Fruit fly (Drosophila melanogaster) whole organism, embryonic: Measurements from ENCODE around the gene lectin-30A.
A peak's percentile ranks its signal among the peaks of the same experiment; 100 is the strongest.

Experiments used
- Abd-B ChIP-seq: fragments of 200-800 bp; sonication (Bioruptor generic); optimal IDR thresholded peaks from 2 replicates; lab custom pipeline; 2018; ENCODE audit warnings: missing biosample characterization, mild to moderate bottlenecking, missing genetic modification characterization, moderate library complexity
- CG10321 ChIP-seq: fragments of 200-800 bp; sonication (Bioruptor generic); IDR thresholded peaks from 2 replicates; pipeline ENCODE4 v1.3.6; 2022; ENCODE audit warnings: missing biosample characterization, missing genetic modification characterization
- CG14965 ChIP-seq: fragments of 200-800 bp; sonication (Bioruptor generic); optimal IDR thresholded peaks from 2 replicates; lab custom pipeline; 2016; ENCODE audit warnings: missing biosample characterization, missing genetic modification characterization, borderline replicate concordance
- CG18011 ChIP-seq: fragments of 200-800 bp; sonication (Bioruptor generic); optimal IDR thresholded peaks from 2 replicates; lab custom pipeline; 2017; ENCODE audit warnings: missing biosample characterization, missing genetic modification characterization, mild to moderate bottlenecking, moderate library complexity, missing genotype
- CG1832 ChIP-seq: fragments of 200-800 bp; sonication (Bioruptor generic); optimal IDR thresholded peaks from 2 replicates; lab custom pipeline; 2017; ENCODE audit warnings: missing biosample characterization, mild to moderate bottlenecking, missing genetic modification characterization, inconsistent platforms
- CG2889 ChIP-seq: fragments of 200-800 bp; sonication (Bioruptor generic); IDR thresholded peaks from 3 replicates; pipeline ENCODE4 v1.3.6; 2022; ENCODE audit warnings: missing biosample characterization, missing genetic modification characterization
- CG30403 ChIP-seq: fragments of 200-800 bp; sonication (Bioruptor generic); optimal IDR thresholded peaks from 3 replicates; lab custom pipeline; 2016; ENCODE audit warnings: missing biosample characterization, missing genetic modification characterization
- CG32767 ChIP-seq: fragments of 200-800 bp; sonication (Bioruptor generic); IDR thresholded peaks from 2 replicates; pipeline ENCODE4 v1.3.6; 2022; ENCODE audit warnings: missing biosample characterization, missing genetic modification characterization
- CG3281 ChIP-seq: fragments of 200-800 bp; sonication (Bioruptor generic); optimal IDR thresholded peaks from 3 replicates; lab custom pipeline; 2017; ENCODE audit warnings: missing biosample characterization, mild to moderate bottlenecking, missing genetic modification characterization
- CG3726 ChIP-seq: fragments of 200-800 bp; sonication (Bioruptor generic); IDR thresholded peaks from 3 replicates; pipeline ENCODE4, ENCODE4 v1.3.6; 2022; ENCODE audit warnings: missing biosample characterization, missing genetic modification characterization
- CG4820 ChIP-seq: fragments of 200-800 bp; sonication (Bioruptor generic); optimal IDR thresholded peaks from 3 replicates; lab custom pipeline; 2016; ENCODE audit warnings: missing biosample characterization, missing genetic modification characterization
- CG5180 ChIP-seq: fragments of 200-800 bp; sonication (Bioruptor generic); optimal IDR thresholded peaks from 3 replicates; lab custom pipeline; 2017; ENCODE audit warnings: missing biosample characterization, missing genetic modification characterization, mild to moderate bottlenecking, moderate library complexity, missing genetic modification reagents
- CG5953 ChIP-seq: fragments of 200-800 bp; sonication (Bioruptor generic); IDR thresholded peaks from 2 replicates; pipeline ENCODE4 v1.3.6; 2022; ENCODE audit warnings: missing biosample characterization, missing genetic modification characterization
- CG6813 ChIP-seq: fragments of 200-800 bp; sonication (Bioruptor generic); optimal IDR thresholded peaks from 2 replicates; lab custom pipeline; 2017; ENCODE audit warnings: missing biosample characterization, missing genetic modification characterization, mild to moderate bottlenecking, moderate library complexity, missing genetic modification reagents
- CG7372 ChIP-seq: fragments of 200-800 bp; sonication (Bioruptor generic); IDR thresholded peaks from 2 replicates; pipeline ENCODE4 v1.3.6; 2022; ENCODE audit warnings: missing biosample characterization, missing genetic modification characterization
- Deaf1 ChIP-seq: fragments of 200-800 bp; optimal IDR thresholded peaks from 3 replicates; lab custom pipeline; 2019; ENCODE audit warnings: missing biosample characterization, mild to moderate bottlenecking, missing genetic modification characterization, moderate library complexity
- Dref ChIP-seq: fragments of 200-800 bp; sonication (Bioruptor generic); IDR thresholded peaks from 2 replicates; pipeline ENCODE4 v1.3.6; 2022; ENCODE audit warnings: missing biosample characterization, missing genetic modification characterization
- Eip74EF ChIP-seq, 2 experiments: fragments of 200-800 bp in 1 of 2; fragments of >200 bp in 1 of 2; sonication (Bioruptor generic) in 1 of 2; optimal IDR thresholded peaks; 2 replicates each; lab custom pipeline; 2017 to 2019; ENCODE audit warnings: missing biosample characterization in 2 of 2, missing genetic modification characterization in 2 of 2, mild to moderate bottlenecking in 1 of 2, moderate library complexity in 1 of 2
- Gsc ChIP-seq: fragments of 200-800 bp; sonication (Bioruptor generic); IDR thresholded peaks from 2 replicates; pipeline ENCODE4 v1.3.6; 2022; ENCODE audit warnings: missing biosample characterization, missing genetic modification characterization
- Hsf ChIP-seq: fragments of 200-800 bp; sonication (Bioruptor generic); optimal IDR thresholded peaks from 3 replicates; lab custom pipeline; 2016; ENCODE audit warnings: missing biosample characterization, missing genetic modification characterization
- Meics ChIP-seq: fragments of 200-800 bp; sonication (Bioruptor generic); optimal IDR thresholded peaks from 2 replicates; lab custom pipeline; 2017; ENCODE audit warnings: missing biosample characterization, mild to moderate bottlenecking, missing genetic modification characterization
- Nf-YB ChIP-seq: fragments of 200-800 bp; sonication (Bioruptor generic); optimal IDR thresholded peaks from 3 replicates; lab custom pipeline; 2019; ENCODE audit warnings: missing biosample characterization, mild to moderate bottlenecking, missing genetic modification characterization, moderate library complexity
- Ptx1 ChIP-seq: fragments of 200-800 bp; sonication (Bioruptor generic); IDR thresholded peaks from 2 replicates; pipeline ENCODE4 v1.3.6; 2022; ENCODE audit warnings: missing biosample characterization, missing genetic modification characterization
- da ChIP-seq: fragments of 200-800 bp; sonication (Bioruptor generic); optimal IDR thresholded peaks from 2 replicates; lab custom pipeline; 2016; ENCODE audit warnings: missing biosample characterization, missing genetic modification characterization
- danr ChIP-seq: fragments of 200-800 bp; sonication (Bioruptor generic); IDR thresholded peaks from 2 replicates; pipeline ENCODE4 v1.3.6; 2022; ENCODE audit warnings: missing biosample characterization, missing genetic modification characterization
- dimm ChIP-seq: fragments of 200-800 bp; sonication (Bioruptor generic); IDR thresholded peaks from 2 replicates; pipeline ENCODE4 v1.3.6; 2022; ENCODE audit warnings: missing biosample characterization, missing genetic modification characterization
- gsb ChIP-seq: fragments of 200-800 bp; sonication (Bioruptor generic); IDR thresholded peaks from 2 replicates; pipeline ENCODE4 v1.3.6; 2022; ENCODE audit warnings: missing biosample characterization, missing genetic modification characterization
- hbn ChIP-seq: fragments of 200-800 bp; sonication (Bioruptor generic); IDR thresholded peaks from 2 replicates; pipeline ENCODE4 v1.3.6; 2022; ENCODE audit warnings: missing biosample characterization, missing genetic modification characterization; ENCODE audit not compliant: partially characterized antibody
- kni ChIP-seq: fragments of 200-800 bp; sonication (Bioruptor generic); optimal IDR thresholded peaks from 3 replicates; lab custom pipeline; 2017; ENCODE audit warnings: mild to moderate bottlenecking, missing biosample characterization, missing genetic modification reagents, missing genetic modification characterization
- lov ChIP-seq, 2 experiments: fragments of 200-800 bp in 1 of 2; fragments of >200 bp in 1 of 2; sonication (Bioruptor generic) in 1 of 2; IDR thresholded peaks in 1 of 2; optimal IDR thresholded peaks in 1 of 2; 2 replicates in 1 of 2; 3 replicates in 1 of 2; pipeline versions ENCODE4 v1.3.6 to Lab custom; 2017 to 2022; ENCODE audit warnings: missing biosample characterization in 1 of 2, missing genetic modification characterization in 1 of 2
- mam ChIP-seq: fragments of 200-800 bp; sonication (Bioruptor generic); optimal IDR thresholded peaks from 3 replicates; lab custom pipeline; 2016; ENCODE audit warnings: missing biosample characterization, missing genetic modification characterization
- nerfin-2 ChIP-seq: fragments of 200-800 bp; sonication (Bioruptor generic); IDR thresholded peaks from 2 replicates; pipeline ENCODE4 v1.3.6; 2022; ENCODE audit warnings: missing biosample characterization, missing genetic modification characterization; ENCODE audit not compliant: partially characterized antibody
- prd ChIP-seq, 3 experiments: fragments of >200 bp in 2 of 3; fragments of 200-800 bp in 1 of 3; sonication (Bioruptor generic) in 1 of 3; optimal IDR thresholded peaks in 2 of 3; IDR thresholded peaks in 1 of 3; 2 replicates in 2 of 3; 3 replicates in 1 of 3; pipeline versions ENCODE4 v1.3.6 to Lab custom; 2017 to 2022; ENCODE audit warnings: missing biosample characterization in 1 of 3, missing genetic modification characterization in 1 of 3
- slbo ChIP-seq: fragments of 200-800 bp; sonication (Bioruptor generic); IDR thresholded peaks from 2 replicates; pipeline ENCODE4 v1.3.6; 2022; ENCODE audit warnings: missing biosample characterization, missing genetic modification characterization
- sug ChIP-seq: fragments of 200-800 bp; optimal IDR thresholded peaks from 2 replicates; lab custom pipeline; 2019; ENCODE audit warnings: missing biosample characterization, mild to moderate bottlenecking, missing genetic modification characterization, moderate library complexity
- tap ChIP-seq: fragments of 200-800 bp; optimal IDR thresholded peaks from 3 replicates; lab custom pipeline; 2019; ENCODE audit warnings: missing biosample characterization, mild to moderate bottlenecking, missing genetic modification characterization, moderate library complexity
- tin ChIP-seq: fragments of 200-800 bp; sonication (Bioruptor generic); optimal IDR thresholded peaks from 3 replicates; lab custom pipeline; 2016; ENCODE audit warnings: missing biosample characterization, missing genetic modification characterization
- trem ChIP-seq: fragments of 200-800 bp; optimal IDR thresholded peaks from 3 replicates; lab custom pipeline; 2019; ENCODE audit warnings: missing biosample characterization, mild to moderate bottlenecking, missing genetic modification characterization, moderate library complexity
- zfh2 ChIP-seq: fragments of 200-800 bp; sonication (Bioruptor generic); optimal IDR thresholded peaks from 2 replicates; lab custom pipeline; 2016; ENCODE audit warnings: missing biosample characterization, missing genetic modification characterization

The lectin-30A gene

dm6 chr2L:9224364-9225019 lies 30.2 kb downstream of the lectin-30A start (continued):
- no peak for TF ChIP-seq sug (tag; lab: Kevin White, UChicago)
- TF ChIP-seq CG6813 (GFP tag; lab: Kevin White, UChicago), result peak; percentile 13
- TF ChIP-seq Ptx1 (GFP tag; lab: Robert Waterston, UW), result peak; percentile 81
- TF ChIP-seq kni (GFP tag; lab: Kevin White, UChicago), result peak; percentile 62
- no peak for TF ChIP-seq Nf-YB (GFP tag; lab: Kevin White, UChicago)
- TF ChIP-seq CG3726 (GFP tag; lab: Robert Waterston, UW), result 0 out of 3 replicates have a peak, but pooled peaks have one; percentile 43
- no peak for TF ChIP-seq Deaf1
- peak; percentile 43; the same call in 1 of the 2 replicates for TF ChIP-seq gsb (GFP tag; lab: Robert Waterston, UW)
- TF ChIP-seq Gsc (GFP tag; lab: Robert Waterston, UW), result no peak
- peak; percentile 52 for TF ChIP-seq CG30403 (GFP tag; lab: Kevin White, UChicago)
- peak; percentile 23 for TF ChIP-seq mam (GFP tag; lab: Kevin White, UChicago)
- no peak for TF ChIP-seq lov (optimal IDR thresholded peaks at IDR 0.05; lab: Kevin White, UChicago)
- no peak for TF ChIP-seq lov (GFP tag; IDR thresholded peaks at IDR 0.05; lab: Robert Waterston, UW)
- TF ChIP-seq Eip74EF (GFP tag; optimal IDR thresholded peaks at IDR 0.05; lab: Kevin White, UChicago), result no peak
- TF ChIP-seq slbo, result peak; percentile 79
- 0 out of 2 replicates have a peak, but pooled peaks have one; percentile 16 for TF ChIP-seq danr (GFP tag; lab: Robert Waterston, UW)
- TF ChIP-seq hbn (GFP tag; lab: Robert Waterston, UW), result no peak
- peak; percentile 65; the same call in 2 of the 3 replicates for TF ChIP-seq CG2889 (GFP tag; lab: Robert Waterston, UW)
- TF ChIP-seq CG10321 (GFP tag; lab: Robert Waterston, UW), result 0 out of 2 replicates have a peak, but pooled peaks have one; percentile 37
- 0 out of 2 replicates have a peak, but pooled peaks have one; percentile 32 for TF ChIP-seq dimm (GFP tag; lab: Robert Waterston, UW)
- TF ChIP-seq CG5953 (GFP tag; lab: Robert Waterston, UW), result peak; percentile 56; the same call in 1 of the 2 replicates
- TF ChIP-seq tin (GFP tag; lab: Kevin White, UChicago), result no peak
- no peak for TF ChIP-seq Dref (GFP tag; lab: Robert Waterston, UW)
- no peak for TF ChIP-seq CG32767
- TF ChIP-seq nerfin-2 (GFP tag; lab: Robert Waterston, UW), result no peak
- no peak for TF ChIP-seq prd (optimal IDR thresholded peaks at IDR 0.05; lab: Kevin White, UChicago)
- TF ChIP-seq prd (GFP tag; IDR thresholded peaks at IDR 0.05; lab: Robert Waterston, UW), result peak; percentile 82
- no peak for TF ChIP-seq CG3281
- TF ChIP-seq Abd-B (GFP tag; lab: Kevin White, UChicago), result peak; percentile 16
- peak; percentile 6 for TF ChIP-seq CG4820 (GFP tag; lab: Kevin White, UChicago)
- no peak for TF ChIP-seq CG1832 (GFP tag; lab: Kevin White, UChicago)
- TF ChIP-seq trem, result no peak
- no peak for TF ChIP-seq CG14965 (GFP tag; lab: Kevin White, UChicago)
- TF ChIP-seq CG18011 (GFP tag; lab: Kevin White, UChicago), result no peak
- peak; percentile 37 for TF ChIP-seq Meics (GFP tag; lab: Kevin White, UChicago)
- no peak for TF ChIP-seq da (GFP tag; lab: Kevin White, UChicago)
- peak; percentile 45; the same call in 1 of the 2 replicates for TF ChIP-seq CG7372 (GFP tag; lab: Robert Waterston, UW)
- TF ChIP-seq Hsf, result no peak
- no peak for TF ChIP-seq zfh2 (GFP tag; lab: Kevin White, UChicago)
- no peak for TF ChIP-seq tap
- TF ChIP-seq CG5180 (GFP tag; lab: Kevin White, UChicago), result no peak
- TF ChIP-seq, all 482 proteins: peak for 179
